Fruit fly (Drosophila melanogaster) whole organism, embryonic: Measurements from ENCODE around the gene CG5853.

Experiments used
- Antp ChIP-seq: fragments of 200-800 bp; sonication (Bioruptor generic); optimal IDR thresholded peaks from 3 replicates; lab custom pipeline; 2016; ENCODE audit warnings: missing biosample characterization, missing genetic modification characterization
- CG10267 ChIP-seq: fragments of 200-800 bp; sonication (Bioruptor generic); optimal IDR thresholded peaks from 2 replicates; lab custom pipeline; 2018; ENCODE audit warnings: missing biosample characterization, mild to moderate bottlenecking, missing genetic modification characterization, moderate library complexity
- CG10366 ChIP-seq: fragments of 200-800 bp; sonication (Bioruptor generic); IDR thresholded peaks from 2 replicates; pipeline ENCODE4 v1.3.6; 2022; ENCODE audit warnings: missing biosample characterization, missing genetic modification characterization
- CG10431 ChIP-seq: fragments of 200-800 bp; sonication (Bioruptor generic); optimal IDR thresholded peaks from 3 replicates; lab custom pipeline; 2018; ENCODE audit warnings: missing biosample characterization, mild to moderate bottlenecking, missing genetic modification characterization
- CG15479 ChIP-seq: fragments of 200-800 bp; sonication (Bioruptor generic); optimal IDR thresholded peaks from 3 replicates; lab custom pipeline; 2019; ENCODE audit warnings: missing biosample characterization, mild to moderate bottlenecking, missing genetic modification characterization, moderate library complexity
- CG15601 ChIP-seq: fragments of 200-800 bp; sonication (Bioruptor generic); optimal IDR thresholded peaks from 3 replicates; lab custom pipeline; 2019; ENCODE audit warnings: missing biosample characterization, mild to moderate bottlenecking, missing genetic modification characterization, moderate library complexity
- CG15696 ChIP-seq: fragments of 200-800 bp; sonication (Bioruptor generic); optimal IDR thresholded peaks from 2 replicates; lab custom pipeline; 2019; ENCODE audit warnings: missing biosample characterization, mild to moderate bottlenecking, missing genetic modification characterization, moderate library complexity
- CG17612 ChIP-seq: fragments of 200-800 bp; sonication (Bioruptor generic); IDR thresholded peaks from 2 replicates; pipeline ENCODE4 v1.3.6; 2022; ENCODE audit warnings: missing biosample characterization, missing genetic modification characterization
- CG17912 ChIP-seq: fragments of 200-800 bp; sonication (Bioruptor generic); optimal IDR thresholded peaks from 2 replicates; lab custom pipeline; 2018; ENCODE audit warnings: missing biosample characterization, mild to moderate bottlenecking, missing genetic modification characterization
- CG1792 ChIP-seq: fragments of 200-800 bp; sonication (Bioruptor generic); optimal IDR thresholded peaks from 2 replicates; lab custom pipeline; 2016; ENCODE audit warnings: missing biosample characterization, missing genetic modification characterization
- CG18011 ChIP-seq: fragments of 200-800 bp; sonication (Bioruptor generic); optimal IDR thresholded peaks from 2 replicates; lab custom pipeline; 2017; ENCODE audit warnings: missing biosample characterization, missing genetic modification characterization, mild to moderate bottlenecking, moderate library complexity, missing genotype
- CG18764 ChIP-seq: fragments of 200-800 bp; sonication (Bioruptor generic); optimal IDR thresholded peaks from 3 replicates; lab custom pipeline; 2016; ENCODE audit warnings: missing biosample characterization, missing genetic modification characterization
- CG2116 ChIP-seq: fragments of 200-800 bp; sonication (Bioruptor generic); optimal IDR thresholded peaks from 3 replicates; lab custom pipeline; 2018; ENCODE audit warnings: missing biosample characterization, mild to moderate bottlenecking, missing genetic modification characterization
- CG3281 ChIP-seq: fragments of 200-800 bp; sonication (Bioruptor generic); optimal IDR thresholded peaks from 3 replicates; lab custom pipeline; 2017; ENCODE audit warnings: missing biosample characterization, mild to moderate bottlenecking, missing genetic modification characterization
- CG34224 ChIP-seq: fragments of 200-800 bp; sonication (Bioruptor generic); IDR thresholded peaks from 3 replicates; pipeline ENCODE4 v1.3.6; 2022; ENCODE audit warnings: missing biosample characterization, missing genetic modification characterization; ENCODE audit not compliant: partially characterized antibody
- CG8359 ChIP-seq: fragments of 200-800 bp; sonication (Bioruptor generic); optimal IDR thresholded peaks from 2 replicates; lab custom pipeline; 2017; ENCODE audit warnings: missing biosample characterization, mild to moderate bottlenecking, missing genetic modification characterization, borderline replicate concordance
- HLH54F ChIP-seq: fragments of 200-800 bp; sonication (Bioruptor generic); optimal IDR thresholded peaks from 3 replicates; lab custom pipeline; 2016; ENCODE audit warnings: missing biosample characterization, missing genetic modification characterization
- Hey ChIP-seq: fragments of 200-800 bp; sonication (Bioruptor generic); optimal IDR thresholded peaks from 3 replicates; lab custom pipeline; 2018; ENCODE audit warnings: missing biosample characterization, mild to moderate bottlenecking, missing genetic modification characterization
- Kr ChIP-seq: fragments of 200-800 bp; sonication (Bioruptor generic); optimal IDR thresholded peaks from 2 replicates; lab custom pipeline; 2017; ENCODE audit warnings: missing biosample characterization, mild to moderate bottlenecking, missing genetic modification characterization
- Lhr ChIP-seq: fragments of 200-800 bp; sonication (Bioruptor generic); optimal IDR thresholded peaks from 3 replicates; lab custom pipeline; 2017; ENCODE audit warnings: mild to moderate bottlenecking, missing biosample characterization, missing genetic modification reagents, missing genetic modification characterization
- Mad ChIP-seq: fragments of 200-800 bp; sonication (Bioruptor generic); optimal IDR thresholded peaks from 2 replicates; lab custom pipeline; 2016; ENCODE audit warnings: missing biosample characterization, missing genetic modification characterization
- Optix ChIP-seq: fragments of 200-800 bp; sonication (Bioruptor generic); IDR thresholded peaks from 3 replicates; pipeline ENCODE4 v1.3.6; 2022; ENCODE audit warnings: missing biosample characterization, missing genetic modification characterization
- Pdp1 ChIP-seq, 2 experiments: fragments of 200-800 bp; sonication (Bioruptor generic); optimal IDR thresholded peaks; 3 replicates each; lab custom pipeline; 2016; ENCODE audit warnings: missing biosample characterization in 2 of 2, missing genetic modification characterization in 2 of 2, mild to moderate bottlenecking in 1 of 2, moderate library complexity in 1 of 2
- Sin3A ChIP-seq: fragments of >200 bp; optimal IDR thresholded peaks from 2 replicates; lab custom pipeline; 2018
- Sry-β ChIP-seq: fragments of 200-800 bp; sonication (Bioruptor generic); optimal IDR thresholded peaks from 2 replicates; lab custom pipeline; 2018; ENCODE audit warnings: missing biosample characterization, mild to moderate bottlenecking, missing genetic modification characterization, moderate library complexity
- TFAM ChIP-seq: fragments of 200-800 bp; sonication (Bioruptor generic); optimal IDR thresholded peaks from 2 replicates; lab custom pipeline; 2017; ENCODE audit warnings: missing biosample characterization, missing genetic modification characterization, inconsistent platforms
- Vsx1 ChIP-seq: fragments of 200-800 bp; sonication (Bioruptor generic); optimal IDR thresholded peaks from 2 replicates; lab custom pipeline; 2017; ENCODE audit warnings: missing biosample characterization, mild to moderate bottlenecking, missing genetic modification characterization, missing genetic modification reagents
- Xrp1 ChIP-seq: fragments of 200-800 bp; sonication (Bioruptor generic); IDR thresholded peaks from 2 replicates; pipeline ENCODE4 v1.3.6; 2022; ENCODE audit warnings: missing biosample characterization, missing genetic modification characterization
- bsh ChIP-seq, 2 experiments: fragments of 200-800 bp; sonication (Bioruptor generic); optimal IDR thresholded peaks; 2 replicates each; lab custom pipeline; 2017 to 2018; ENCODE audit warnings: mild to moderate bottlenecking in 2 of 2, missing biosample characterization in 2 of 2, missing genetic modification characterization in 2 of 2, moderate library complexity in 1 of 2
- ems ChIP-seq: fragments of 200-800 bp; sonication (Bioruptor generic); optimal IDR thresholded peaks from 3 replicates; lab custom pipeline; 2016; ENCODE audit warnings: missing biosample characterization, missing genetic modification characterization
- en ChIP-seq: fragments of 200-800 bp; sonication (Bioruptor generic); optimal IDR thresholded peaks from 2 replicates; lab custom pipeline; 2016; ENCODE audit warnings: missing biosample characterization, missing genetic modification characterization
- fd64A ChIP-seq: fragments of 200-800 bp; sonication (Bioruptor generic); optimal IDR thresholded peaks from 3 replicates; lab custom pipeline; 2018; ENCODE audit warnings: missing biosample characterization, mild to moderate bottlenecking, missing genetic modification characterization
- grau ChIP-seq: fragments of 200-800 bp; optimal IDR thresholded peaks from 3 replicates; lab custom pipeline; 2019; ENCODE audit warnings: missing biosample characterization, mild to moderate bottlenecking, missing genetic modification characterization, moderate library complexity
- kay ChIP-seq: fragments of 200-800 bp; sonication (Bioruptor generic); optimal IDR thresholded peaks from 2 replicates; lab custom pipeline; 2016; ENCODE audit warnings: missing biosample characterization, missing genetic modification characterization
- luna ChIP-seq: fragments of 200-800 bp; sonication (Bioruptor generic); optimal IDR thresholded peaks from 2 replicates; lab custom pipeline; 2016; ENCODE audit warnings: missing biosample characterization, missing genetic modification characterization
- nmo ChIP-seq: fragments of 200-800 bp; sonication (Bioruptor generic); optimal IDR thresholded peaks from 2 replicates; lab custom pipeline; 2018; ENCODE audit warnings: missing biosample characterization, mild to moderate bottlenecking, missing genetic modification characterization, moderate library complexity
- pb ChIP-seq: fragments of 200-800 bp; sonication (Bioruptor generic); optimal IDR thresholded peaks from 3 replicates; lab custom pipeline; 2016; ENCODE audit warnings: missing biosample characterization, missing genetic modification characterization
- sc ChIP-seq, 3 experiments: fragments of >200 bp in 2 of 3; fragments of 200-800 bp in 1 of 3; sonication (Bioruptor generic) in 1 of 3; optimal IDR thresholded peaks; 2 replicates in 2 of 3; 3 replicates in 1 of 3; lab custom pipeline; 2017; ENCODE audit warnings: mild to moderate bottlenecking in 1 of 3, missing biosample characterization in 1 of 3, missing genetic modification characterization in 1 of 3, missing genetic modification reagents in 1 of 3
- slou ChIP-seq: fragments of 200-800 bp; sonication (Bioruptor generic); optimal IDR thresholded peaks from 3 replicates; lab custom pipeline; 2016; ENCODE audit warnings: missing biosample characterization, missing genetic modification characterization
- tin ChIP-seq: fragments of 200-800 bp; sonication (Bioruptor generic); optimal IDR thresholded peaks from 3 replicates; lab custom pipeline; 2016; ENCODE audit warnings: missing biosample characterization, missing genetic modification characterization
- wor ChIP-seq: fragments of 200-800 bp; sonication (Bioruptor generic); IDR thresholded peaks from 2 replicates; pipeline ENCODE4 v1.3.6; 2022; ENCODE audit warnings: missing biosample characterization, missing genetic modification characterization
- zfh1 ChIP-seq: fragments of 200-800 bp; sonication (Bioruptor generic); IDR thresholded peaks from 3 replicates; pipeline ENCODE4 v1.3.6; 2022; ENCODE audit warnings: missing biosample characterization, missing genetic modification characterization

CG5853 gene

DNA sequence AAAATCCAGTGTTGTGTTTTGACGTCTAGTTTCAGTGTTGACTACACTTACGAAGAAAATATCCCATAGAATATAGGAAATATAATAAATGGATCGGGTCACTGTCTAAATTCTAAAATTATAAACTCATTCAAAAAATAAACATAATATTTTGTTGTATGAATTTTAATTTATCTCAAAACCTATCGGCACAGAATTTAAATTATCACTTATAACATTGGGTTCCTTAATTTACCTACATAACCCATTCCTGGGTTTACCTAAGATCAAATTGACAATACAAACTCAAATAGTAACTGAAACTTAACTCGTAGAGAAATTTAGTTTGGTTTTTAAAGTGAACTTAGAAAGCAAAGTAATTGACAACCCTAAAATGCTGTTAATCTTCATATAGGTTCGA is 49.1 kb upstream of the CG5853 start (continued):
- TF ChIP-seq Antp (GFP tag; lab: Kevin White, UChicago) = no peak
- TF ChIP-seq CG18764 (GFP tag; lab: Kevin White, UChicago) = no peak
- no peak for TF ChIP-seq CG17612 (GFP tag; lab: Robert Waterston, UW)
- TF ChIP-seq Lhr (GFP tag; lab: Kevin White, UChicago) = peak; percentile 10
- no peak for TF ChIP-seq luna (GFP tag; lab: Kevin White, UChicago)
- TF ChIP-seq wor (GFP tag; lab: Robert Waterston, UW) = no peak
- TF ChIP-seq CG15696 (tag; lab: Kevin White, UChicago) = peak; percentile 41
- peak; percentile 35 for TF ChIP-seq grau (tag; lab: Kevin White, UChicago)
- no peak for TF ChIP-seq zfh1 (GFP tag; lab: Robert Waterston, UW)
- TF ChIP-seq Sin3A (lab: Kevin White, UChicago) = no peak
- TF ChIP-seq CG1792 (GFP tag; lab: Kevin White, UChicago) = no peak
- TF ChIP-seq CG18011 = no peak
- no peak for TF ChIP-seq TFAM (GFP tag; lab: Kevin White, UChicago)
- TF ChIP-seq CG10431 = peak; percentile 9
- no peak for TF ChIP-seq pb
- TF ChIP-seq nmo (GFP tag; lab: Kevin White, UChicago) = peak; percentile 34
- no peak for TF ChIP-seq Hey (tag; lab: Kevin White, UChicago)
- TF ChIP-seq CG3281 (GFP tag; lab: Kevin White, UChicago) = no peak
- no peak for TF ChIP-seq en (GFP tag; lab: Kevin White, UChicago)
- peak; percentile 87 for TF ChIP-seq CG10267 (tag; lab: Kevin White, UChicago)
- TF ChIP-seq kay (GFP tag; lab: Kevin White, UChicago) = no peak
- TF ChIP-seq slou (GFP tag; lab: Kevin White, UChicago) = no peak
- no peak for TF ChIP-seq ems (GFP tag; lab: Kevin White, UChicago)
- TF ChIP-seq CG10366 (GFP tag; lab: Robert Waterston, UW) = no peak
- no peak for TF ChIP-seq Vsx1 (GFP tag; lab: Kevin White, UChicago)
- no peak for TF ChIP-seq Mad (GFP tag; lab: Kevin White, UChicago)
- TF ChIP-seq Optix (GFP tag; lab: Robert Waterston, UW) = no peak
- peak; percentile 22; the same call in 1 of the 2 replicates for TF ChIP-seq Xrp1 (GFP tag; lab: Robert Waterston, UW)
- TF ChIP-seq HLH54F (GFP tag; lab: Kevin White, UChicago) = peak; percentile 18
- no peak for TF ChIP-seq Sry-β (GFP tag; lab: Kevin White, UChicago)
- TF ChIP-seq bsh (GFP tag; optimal IDR thresholded peaks at IDR 0.05; lab: Kevin White, UChicago) = peak in 1 of 2 experiments; percentile 23
- no peak for TF ChIP-seq tin (GFP tag; lab: Kevin White, UChicago)
- TF ChIP-seq CG17912 (GFP tag; lab: Kevin White, UChicago) = no peak
- TF ChIP-seq Kr (GFP tag; lab: Kevin White, UChicago) = no peak
- TF ChIP-seq CG15479 (GFP tag; lab: Kevin White, UChicago) = no peak
- peak; percentile 29 for TF ChIP-seq CG15601 (tag; lab: Kevin White, UChicago)
- no peak for TF ChIP-seq CG34224
- TF ChIP-seq fd64A (GFP tag; lab: Kevin White, UChicago) = no peak
- TF ChIP-seq Pdp1 (GFP tag; optimal IDR thresholded peaks at IDR 0.05; lab: Kevin White, UChicago) = no peak
- peak; percentile 26 for TF ChIP-seq CG2116 (GFP tag; lab: Kevin White, UChicago)
- TF ChIP-seq sc (optimal IDR thresholded peaks at IDR 0.05; lab: Kevin White, UChicago) = no peak
- TF ChIP-seq sc (GFP tag; optimal IDR thresholded peaks at IDR 0.05; lab: Kevin White, UChicago) = no peak
- no peak for TF ChIP-seq CG8359 (GFP tag; lab: Kevin White, UChicago)
